Fruit fly (Drosophila melanogaster): Measurements from ENCODE around the gene CG3436.
A peak's percentile ranks its signal among the peaks of the same experiment; 100 is the strongest.

The CG3436 gene

dm6 chr2L:109098-109799 lies 46.6 kb upstream of the CG3436 start:
- TF ChIP-seq vri (GFP tag; optimal IDR thresholded peaks at IDR 0.05) (no peak), svp (GFP tag) (peak; percentile 68), CG8632 (GFP tag; optimal IDR thresholded peaks at IDR 0.05) (no peak), Hr4 (GFP tag; optimal IDR thresholded peaks at IDR 0.05) (no peak), CG15336 (GFP tag; IDR thresholded peaks at IDR 0.05) (0 out of 2 replicates have a peak, but pooled peaks have one; percentile 36), CG1621 (tag; optimal IDR thresholded peaks at IDR 0.05) (peak; percentile 85), fkh (GFP tag; optimal IDR thresholded peaks at IDR 0.05) (peak; percentile 32)

DNA sequence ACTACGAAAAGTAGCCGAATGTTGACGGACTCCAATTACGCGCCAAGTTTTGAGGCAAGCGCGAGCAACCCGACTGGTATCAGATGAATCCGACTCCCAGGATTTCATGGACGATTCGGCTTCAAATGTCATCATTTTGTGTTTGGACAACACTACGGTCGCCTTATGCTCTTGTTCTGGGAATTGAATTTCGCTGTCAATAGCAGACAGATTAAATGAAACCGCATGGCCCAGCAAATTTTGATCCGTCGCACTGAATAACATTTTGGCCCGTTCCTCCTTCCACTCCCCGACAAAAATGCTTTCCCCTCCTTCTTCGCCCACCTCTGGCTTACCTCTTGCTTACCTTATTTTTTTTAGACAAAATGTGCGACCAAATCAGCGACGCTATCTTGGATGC lies 45.8 kb upstream of the CG3436 start:
- TF ChIP-seq achi (GFP tag; optimal IDR thresholded peaks at IDR 0.05) (no peak), fkh (GFP tag; optimal IDR thresholded peaks at IDR 0.05) (no peak), Ets96B (tag; optimal IDR thresholded peaks at IDR 0.05) (no peak), CG8319 (GFP tag; optimal IDR thresholded peaks at IDR 0.05) (no peak), dsx (GFP tag; optimal IDR thresholded peaks at IDR 0.05; ENCODE audit: poor library complexity, severe bottlenecking) (no peak)

DNA sequence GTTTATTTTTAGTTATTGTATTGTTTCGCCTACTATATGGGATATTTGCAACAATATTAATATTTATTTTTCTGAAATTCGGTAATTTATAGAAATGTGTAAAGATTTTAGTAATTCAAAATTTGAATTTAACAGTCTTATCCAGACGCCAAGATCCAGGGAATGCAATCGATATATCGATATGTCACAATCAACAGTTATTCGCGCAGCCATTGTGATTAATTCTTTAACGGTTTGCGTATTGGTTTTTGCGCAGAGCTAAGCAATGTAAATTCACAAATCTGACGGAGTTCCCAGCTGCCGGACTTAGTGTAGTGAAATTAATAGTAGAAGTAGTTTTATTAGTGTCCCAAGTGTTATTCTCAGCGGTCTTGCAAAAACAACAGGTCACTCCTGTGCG lies 41.4 kb upstream of the CG3436 start, which contains the start of gene ND-15:
Gene ND-15 (plus strand): TSS at position 298 of the 400 bp plus-strand sequence.
- TF ChIP-seq CG11902 (GFP tag; optimal IDR thresholded peaks at IDR 0.05) (no peak), svp (GFP tag) (peak; percentile 21)

DNA sequence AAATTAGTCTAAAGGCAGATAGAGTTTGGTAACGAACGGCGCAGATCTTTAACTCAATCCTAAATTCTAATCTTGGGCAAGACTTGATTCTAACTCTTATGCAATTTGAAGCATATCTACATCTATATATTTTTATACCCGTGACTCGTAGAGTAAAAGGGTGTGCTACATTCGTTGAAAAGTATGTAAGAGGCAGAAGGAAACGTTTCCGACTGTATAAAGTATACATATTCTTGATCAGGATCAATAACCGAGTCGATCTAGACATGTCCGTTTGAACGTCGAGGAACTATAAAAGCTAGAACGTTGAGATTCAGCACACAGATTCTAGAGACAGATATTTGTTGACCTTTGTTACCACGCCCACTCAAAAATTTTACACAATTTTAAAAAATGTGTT lies 39.4 kb upstream of the CG3436 start, which contains the start of gene CG13694:
Gene CG13694 (minus strand): TSS at position 101 of the 400 bp plus-strand sequence.
- no peak for TF ChIP-seq Ets21C (GFP tag; optimal IDR thresholded peaks at IDR 0.05)

DNA sequence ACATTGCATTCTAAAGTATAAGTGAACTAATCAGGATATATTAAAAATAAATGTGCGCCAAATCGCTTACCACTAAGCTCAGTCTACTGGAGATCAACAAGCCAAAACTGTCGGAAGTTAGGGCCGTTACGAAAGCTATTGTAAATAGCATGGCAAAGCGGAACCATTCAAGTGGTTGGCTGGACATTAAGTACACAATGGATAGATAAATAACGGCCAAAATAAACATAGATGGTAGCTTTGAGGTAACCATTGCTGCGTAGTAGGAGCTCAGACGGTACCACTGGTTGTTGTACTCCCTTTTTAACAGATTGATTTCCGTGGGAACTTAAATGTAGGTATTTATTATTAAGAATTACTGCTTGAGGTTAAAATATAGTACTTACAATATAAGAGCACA lies 38.1 kb upstream of the CG3436 start:
- TF ChIP-seq eg (GFP tag; IDR thresholded peaks at IDR 0.05): no peak
- no peak for TF ChIP-seq Lpt (GFP tag; optimal IDR thresholded peaks at IDR 0.05)
- TF ChIP-seq CG8632 (GFP tag; optimal IDR thresholded peaks at IDR 0.05): no peak
- peak; percentile 60 for TF ChIP-seq fkh (GFP tag; optimal IDR thresholded peaks at IDR 0.05)
- TF ChIP-seq Eip78C (GFP tag): no peak

DNA sequence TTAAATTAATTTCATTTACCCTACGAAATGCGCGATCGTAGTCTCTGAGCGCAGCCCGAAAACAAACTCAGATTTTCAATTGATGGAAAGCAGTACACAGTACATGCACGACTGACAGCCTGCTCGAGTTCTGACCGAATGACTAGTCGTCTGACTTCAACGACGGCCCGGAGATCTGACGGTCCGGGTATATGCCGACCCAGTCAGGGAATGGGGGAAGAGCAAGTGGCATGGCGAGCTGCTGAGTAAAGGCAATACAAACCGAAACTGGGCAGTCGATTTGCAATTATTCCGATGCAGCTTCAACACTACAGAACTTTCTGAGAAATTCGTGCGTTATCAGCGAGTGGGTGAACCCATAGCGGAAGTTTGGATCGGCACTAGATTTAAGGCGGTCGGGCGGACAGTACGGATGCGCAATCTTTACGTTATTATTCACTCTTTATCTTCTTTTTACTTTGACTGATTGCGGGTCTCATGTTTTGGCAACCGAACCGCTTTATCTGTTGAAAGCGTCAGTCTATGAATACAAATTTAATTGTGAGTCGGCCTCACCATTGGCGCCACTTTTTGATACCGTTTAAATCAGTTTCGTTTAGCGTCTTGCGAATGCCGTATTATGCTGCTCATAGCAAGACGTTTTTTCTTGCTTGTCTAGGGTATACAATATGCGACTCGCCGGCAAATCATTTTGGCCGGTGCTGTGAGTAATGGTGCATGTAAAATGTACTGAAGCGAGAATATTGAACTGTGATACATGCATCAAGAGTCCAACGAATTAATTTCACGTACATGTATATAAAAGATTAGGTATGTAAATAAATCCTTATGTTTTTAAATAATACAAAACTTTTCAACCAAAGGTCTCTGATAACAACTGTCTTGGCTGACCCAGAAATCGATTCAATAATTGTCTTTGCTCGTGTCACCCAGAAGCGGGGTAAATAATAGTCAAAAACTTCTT lies 35.1 kb upstream of the CG3436 start:
- TF ChIP-seq achi (GFP tag; optimal IDR thresholded peaks at IDR 0.05) (peak; percentile 20), CG15336 (GFP tag; IDR thresholded peaks at IDR 0.05) (no peak; the same call in 1 of the 2 replicates), topi (GFP tag; optimal IDR thresholded peaks at IDR 0.05) (peak; percentile 32), CG7368 (GFP tag; optimal IDR thresholded peaks at IDR 0.05) (peak; percentile 27), Ets21C (GFP tag; optimal IDR thresholded peaks at IDR 0.05) (peak; percentile 6), ss (GFP tag; optimal IDR thresholded peaks at IDR 0.05) (no peak), CG10631 (GFP tag; optimal IDR thresholded peaks at IDR 0.05) (peak; percentile 18), CG6808 (GFP tag; optimal IDR thresholded peaks at IDR 0.05) (no peak), CG1621 (tag; optimal IDR thresholded peaks at IDR 0.05) (no peak), Lpt (GFP tag; optimal IDR thresholded peaks at IDR 0.05) (no peak), CG4318 (GFP tag; optimal IDR thresholded peaks at IDR 0.05) (peak; percentile 62), CG31627 (GFP tag; optimal IDR thresholded peaks at IDR 0.05) (peak; percentile 6), Eip78C (GFP tag) (peak; percentile 76), Blimp-1 (GFP tag; optimal IDR thresholded peaks at IDR 0.05) (no peak), salr (GFP tag; optimal IDR thresholded peaks at IDR 0.05) (peak in 1 of 2 experiments; percentile 20), CG6276 (GFP tag; optimal IDR thresholded peaks at IDR 0.05) (peak; percentile 65), CG32006 (GFP tag; optimal IDR thresholded peaks at IDR 0.05) (peak; percentile 74), CG6163 (GFP tag; IDR thresholded peaks at IDR 0.05) (no peak), Eip93F (GFP tag; optimal IDR thresholded peaks at IDR 0.05) (peak; percentile 8), fd85E (GFP tag; optimal IDR thresholded peaks at IDR 0.05) (no peak), CG10669 (GFP tag; optimal IDR thresholded peaks at IDR 0.05) (peak; percentile 21), fkh (GFP tag; optimal IDR thresholded peaks at IDR 0.05) (no peak), CG11294 (GFP tag; IDR thresholded peaks at IDR 0.05) (no peak), Hr4 (GFP tag; optimal IDR thresholded peaks at IDR 0.05) (peak; percentile 62), Sox14 (GFP tag; optimal IDR thresholded peaks at IDR 0.05) (peak; percentile 10), CG6854 (GFP tag; optimal IDR thresholded peaks at IDR 0.05) (no peak), Met (GFP tag; optimal IDR thresholded peaks at IDR 0.05) (peak; percentile 41), esn (GFP tag; optimal IDR thresholded peaks at IDR 0.05) (peak; percentile 51), svp (GFP tag) (peak; percentile 84)

Data from whole organism, prepupa.